Worm (Caenorhabditis elegans) whole organism, young adult: ENCODE data around the gene B0244.15.

Source experiments
- B0019.2 ChIP-seq: fragments of 200-800 bp; sonication (Bioruptor generic); conservative IDR thresholded peaks from 2 replicates; pipeline ENCODE4 v1.3.6; 2022; ENCODE audit warnings: missing genetic modification reagents, missing genetic modification characterization, missing compliant biosample characterization
- B0261.1 ChIP-seq: sonication (generic microtip); optimal IDR thresholded peaks from 2 replicates; lab custom pipeline; 2016; ENCODE audit warnings: mild to moderate bottlenecking, missing genetic modification characterization, moderate library complexity, missing compliant biosample characterization
- C17E4.6 ChIP-seq: fragments of 200-800 bp; sonication (Bioruptor generic); IDR thresholded peaks from 2 replicates; pipeline ENCODE4 v1.3.6; 2022; ENCODE audit warnings: missing genetic modification reagents, missing genetic modification characterization, missing compliant biosample characterization
- F37B4.10 ChIP-seq: fragments of 200-800 bp; sonication (Bioruptor generic); IDR thresholded peaks from 2 replicates; pipeline ENCODE4 v1.3.6; 2022; ENCODE audit warnings: missing genetic modification characterization, missing compliant biosample characterization
- F52B5.7 ChIP-seq: sonication (generic microtip); optimal IDR thresholded peaks from 2 replicates; lab custom pipeline; 2016; ENCODE audit warnings: mild to moderate bottlenecking, missing genetic modification characterization, missing compliant biosample characterization
- T07F8.4 ChIP-seq: sonication (generic microtip); optimal IDR thresholded peaks from 2 replicates; lab custom pipeline; 2016; ENCODE audit warnings: mild to moderate bottlenecking, missing genetic modification characterization, moderate library complexity, missing compliant biosample characterization
- T26A5.8 ChIP-seq: sonication (generic microtip); optimal IDR thresholded peaks from 2 replicates; lab custom pipeline; 2016; ENCODE audit warnings: missing genetic modification characterization, missing compliant biosample characterization
- Y95B8A.8 ChIP-seq: fragments of 200-800 bp; sonication (Bioruptor generic); IDR thresholded peaks from 2 replicates; pipeline ENCODE4 v1.3.6; 2022; ENCODE audit warnings: missing genetic modification reagents, missing genetic modification characterization, missing compliant biosample characterization
- akir-1 ChIP-seq: fragments of 200-800 bp; sonication (Bioruptor generic); optimal IDR thresholded peaks from 2 replicates; lab custom pipeline; 2018; ENCODE audit warnings: mild to moderate bottlenecking, missing genetic modification characterization, moderate library complexity, missing compliant biosample characterization
- ama-1 ChIP-seq, 3 experiments: fragments of 150-350 bp in 1 of 3; sonication (generic microtip) in 2 of 3; optimal IDR thresholded peaks; 2 replicates each; lab custom pipeline; 2014 to 2018; ENCODE audit warnings: missing biosample characterization in 2 of 3, missing genetic modification characterization in 2 of 3, missing genetic modification reagents in 2 of 3
- aptf-3 ChIP-seq: fragments of 200-800 bp; sonication (Bioruptor generic); IDR thresholded peaks from 2 replicates; pipeline ENCODE4 v1.3.6; 2022; ENCODE audit warnings: missing genetic modification characterization, missing compliant biosample characterization
- atf-7 ChIP-seq: sonication (generic microtip); optimal IDR thresholded peaks from 2 replicates; lab custom pipeline; 2017; ENCODE audit warnings: mild to moderate bottlenecking, missing genetic modification characterization, missing compliant biosample characterization
- attf-3 ChIP-seq: fragments of 200-800 bp; sonication (Bioruptor generic); conservative IDR thresholded peaks from 2 replicates; pipeline ENCODE4 v1.3.6; 2022; ENCODE audit warnings: missing genetic modification reagents, missing genetic modification characterization, missing compliant biosample characterization
- bed-1 ChIP-seq: fragments of 200-800 bp; sonication (Bioruptor generic); IDR thresholded peaks from 2 replicates; pipeline ENCODE4 v1.3.6; 2022; ENCODE audit warnings: missing genetic modification reagents, missing genetic modification characterization, missing compliant biosample characterization
- cebp-2 ChIP-seq: fragments of 200-800 bp; sonication (Bioruptor generic); IDR thresholded peaks from 2 replicates; pipeline ENCODE4 v1.3.6; 2022; ENCODE audit warnings: missing genetic modification characterization, missing compliant biosample characterization
- ceh-27 ChIP-seq: fragments of 200-800 bp; sonication (Bioruptor generic); optimal IDR thresholded peaks from 2 replicates; lab custom pipeline; 2018; ENCODE audit warnings: mild to moderate bottlenecking, missing genetic modification characterization, moderate library complexity, missing compliant biosample characterization
- ceh-58 ChIP-seq: fragments of 200-800 bp; sonication (Bioruptor generic); IDR thresholded peaks from 2 replicates; pipeline ENCODE4 v1.3.6; 2022; ENCODE audit warnings: missing genetic modification characterization, missing compliant biosample characterization
- ceh-91 ChIP-seq: fragments of 200-800 bp; sonication (Bioruptor generic); IDR thresholded peaks from 2 replicates; pipeline ENCODE4 v1.3.6; 2022; ENCODE audit warnings: missing genetic modification reagents, missing genetic modification characterization, missing compliant biosample characterization
- dox-1 ChIP-seq: fragments of 200-800 bp; sonication (Bioruptor generic); IDR thresholded peaks from 2 replicates; pipeline ENCODE4 v1.3.6; 2022; ENCODE audit warnings: missing genetic modification reagents, missing genetic modification characterization, missing compliant biosample characterization
- dpff-1 ChIP-seq: sonication (generic microtip); optimal IDR thresholded peaks from 2 replicates; lab custom pipeline; 2017; ENCODE audit warnings: mild to moderate bottlenecking, missing genetic modification characterization, missing compliant biosample characterization
- egl-18 ChIP-seq: fragments of 200-800 bp; sonication (Bioruptor generic); IDR thresholded peaks from 2 replicates; pipeline ENCODE4 v1.3.6; 2022; ENCODE audit warnings: missing genetic modification reagents, missing genetic modification characterization, missing compliant biosample characterization
- ets-4 ChIP-seq: fragments of 200-800 bp; sonication (Bioruptor generic); optimal IDR thresholded peaks from 2 replicates; lab custom pipeline; 2018; ENCODE audit warnings: mild to moderate bottlenecking, missing genetic modification characterization, missing compliant biosample characterization
- fkh-3 ChIP-seq: sonication (generic microtip); optimal IDR thresholded peaks from 2 replicates; lab custom pipeline; 2016; ENCODE audit warnings: mild to moderate bottlenecking, missing genetic modification characterization, missing compliant biosample characterization
- him-1 ChIP-seq: sonication (generic microtip); optimal IDR thresholded peaks from 2 replicates; lab custom pipeline; 2016; ENCODE audit warnings: missing genotype, missing genetic modification reagents, missing genetic modification characterization, missing compliant biosample characterization
- hlh-12 ChIP-seq: sonication (generic microtip); optimal IDR thresholded peaks from 2 replicates; lab custom pipeline; 2016; ENCODE audit warnings: missing genetic modification characterization, missing compliant biosample characterization
- hmg-1.2 ChIP-seq: fragments of 200-800 bp; sonication (Bioruptor generic); IDR thresholded peaks from 2 replicates; pipeline ENCODE4 v1.3.6; 2022; ENCODE audit warnings: missing genetic modification reagents, missing genetic modification characterization, missing compliant biosample characterization
- hmg-20 ChIP-seq: fragments of 200-800 bp; sonication (Bioruptor generic); IDR thresholded peaks from 2 replicates; pipeline ENCODE4 v1.3.6; 2022; ENCODE audit warnings: missing genetic modification reagents, missing genetic modification characterization, missing compliant biosample characterization
- hrde-1 ChIP-seq: sonication (generic microtip); optimal IDR thresholded peaks from 2 replicates; lab custom pipeline; 2016; ENCODE audit warnings: missing genetic modification characterization, mild to moderate bottlenecking, missing compliant biosample characterization, moderate library complexity, missing genotype, missing genetic modification reagents, borderline replicate concordance
- let-526 ChIP-seq: fragments of 200-800 bp; sonication (Bioruptor generic); IDR thresholded peaks from 2 replicates; pipeline ENCODE4 v1.3.6; 2022; ENCODE audit warnings: missing genetic modification reagents, missing genetic modification characterization, missing compliant biosample characterization
- lin-26 ChIP-seq: fragments of 200-800 bp; sonication (Bioruptor generic); IDR thresholded peaks from 2 replicates; pipeline ENCODE4 v1.3.6; 2022; ENCODE audit warnings: missing genetic modification reagents, missing genetic modification characterization, missing compliant biosample characterization
- lin-54 ChIP-seq: fragments of 200-800 bp; sonication (Bioruptor generic); optimal IDR thresholded peaks from 2 replicates; lab custom pipeline; 2018; ENCODE audit warnings: mild to moderate bottlenecking, missing genetic modification characterization, missing compliant biosample characterization
- lir-1 ChIP-seq: fragments of 200-800 bp; sonication (Bioruptor generic); conservative IDR thresholded peaks from 2 replicates; pipeline ENCODE4 v1.3.6; 2022; ENCODE audit warnings: missing genetic modification reagents, missing genetic modification characterization, missing compliant biosample characterization
- madf-3 ChIP-seq: fragments of 200-800 bp; sonication (Bioruptor generic); IDR thresholded peaks from 2 replicates; pipeline ENCODE4 v1.3.6; 2022; ENCODE audit warnings: missing genetic modification reagents, missing genetic modification characterization, missing compliant biosample characterization
- madf-6 ChIP-seq: fragments of 200-800 bp; sonication (Bioruptor generic); IDR thresholded peaks from 2 replicates; pipeline ENCODE4 v1.3.6; 2022; ENCODE audit warnings: missing genetic modification reagents, missing genetic modification characterization, missing compliant biosample characterization
- mes-4 ChIP-seq: sonication (generic microtip); optimal IDR thresholded peaks from 2 replicates; lab custom pipeline; 2016; ENCODE audit warnings: missing genotype, missing genetic modification characterization, missing compliant biosample characterization
- mxl-1 ChIP-seq: sonication (generic microtip); optimal IDR thresholded peaks from 2 replicates; lab custom pipeline; 2016; ENCODE audit warnings: missing genetic modification characterization, missing compliant biosample characterization
- nfyb-1 ChIP-seq: fragments of 200-800 bp; sonication (Bioruptor generic); IDR thresholded peaks from 2 replicates; pipeline ENCODE4 v1.3.6; 2022; ENCODE audit warnings: missing genetic modification reagents, missing genetic modification characterization, missing compliant biosample characterization
- nhr-120 ChIP-seq: fragments of 200-800 bp; sonication (Bioruptor generic); IDR thresholded peaks from 2 replicates; pipeline ENCODE4 v1.3.6; 2022; ENCODE audit warnings: missing genetic modification characterization, missing compliant biosample characterization
- nhr-179 ChIP-seq: sonication (generic microtip); optimal IDR thresholded peaks from 2 replicates; lab custom pipeline; 2016; ENCODE audit warnings: mild to moderate bottlenecking, missing genetic modification characterization, missing compliant biosample characterization
- nhr-90 ChIP-seq: sonication (generic microtip); optimal IDR thresholded peaks from 2 replicates; lab custom pipeline; 2016; ENCODE audit warnings: missing genotype, mild to moderate bottlenecking, missing genetic modification characterization, missing compliant biosample characterization
- pha-4 ChIP-seq: fragments of 150-350 bp; sonication (generic microtip); optimal IDR thresholded peaks from 2 replicates; lab custom pipeline; 2014; ENCODE audit warnings: missing biosample characterization, missing genetic modification reagents, missing genetic modification characterization
- rec-8 ChIP-seq, 2 experiments: sonication (generic microtip); optimal IDR thresholded peaks; 2 replicates each; lab custom pipeline; 2016; ENCODE audit warnings: mild to moderate bottlenecking in 2 of 2, missing genetic modification characterization in 2 of 2, missing genetic modification reagents in 2 of 2, missing genotype in 2 of 2, missing biosample characterization in 1 of 2, missing compliant biosample characterization in 1 of 2, moderate library complexity in 1 of 2
- snpc-1.3 ChIP-seq: sonication (generic microtip); optimal IDR thresholded peaks from 2 replicates; lab custom pipeline; 2017; ENCODE audit warnings: missing genetic modification characterization, mild to moderate bottlenecking, missing compliant biosample characterization, antibody characterized with exemption, moderate library complexity, missing genotype, missing genetic modification reagents; ENCODE audit not compliant: insufficient read depth
- ztf-18 ChIP-seq: sonication (generic microtip); optimal IDR thresholded peaks from 2 replicates; lab custom pipeline; 2016; ENCODE audit warnings: missing genotype, mild to moderate bottlenecking, missing genetic modification characterization, missing compliant biosample characterization
- ztf-25 ChIP-seq: fragments of 200-800 bp; sonication (Bioruptor generic); IDR thresholded peaks from 2 replicates; pipeline ENCODE4 v1.3.6; 2022; ENCODE audit warnings: missing genetic modification reagents, missing genetic modification characterization, missing compliant biosample characterization
- ztf-26 ChIP-seq: sonication (generic microtip); optimal IDR thresholded peaks from 2 replicates; lab custom pipeline; 2017; ENCODE audit warnings: missing genetic modification characterization, missing compliant biosample characterization
- ztf-3 ChIP-seq: fragments of 200-800 bp; sonication (Bioruptor generic); optimal IDR thresholded peaks from 2 replicates; lab custom pipeline; 2018; ENCODE audit warnings: mild to moderate bottlenecking, missing genetic modification characterization, missing compliant biosample characterization

B0244.15 gene

DNA sequence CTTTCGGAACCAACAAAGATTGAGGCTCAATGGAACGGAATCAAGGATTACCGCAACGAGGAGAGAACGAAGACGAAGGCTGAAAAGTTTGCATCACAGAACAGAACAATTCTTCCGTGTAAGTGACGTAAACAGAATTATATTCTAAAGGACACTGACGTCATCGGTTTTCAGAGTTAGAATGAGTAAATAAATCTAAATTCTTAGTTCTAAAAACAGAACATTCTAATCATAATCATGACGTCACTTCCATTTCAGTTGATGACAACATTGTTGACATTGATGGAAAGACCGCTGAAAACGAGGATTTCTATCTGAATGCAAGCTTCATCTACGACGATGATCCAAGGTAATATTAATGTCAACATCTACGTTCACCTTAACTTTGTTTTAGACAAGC lies 20.8 kb downstream of the B0244.15 start:
- TF ChIP-seq ztf-3 (GFP tag; lab: Kevin White, UChicago) (no peak), dpff-1 (no peak), egl-18 (GFP tag; lab: Robert Waterston, UW) (no peak), ama-1 (optimal IDR thresholded peaks at IDR 0.05; lab: Kevin White, UChicago) (no peak), ama-1 (GFP tag; optimal IDR thresholded peaks at IDR 0.05; lab: Kevin White, UChicago) (peak in 1 of 2 experiments; percentile 13), atf-7 (peak; percentile 43), ztf-18 (no peak), hrde-1 (tag; lab: Kevin White, UChicago) (no peak), cebp-2 (no peak), ceh-27 (GFP tag; lab: Kevin White, UChicago) (no peak), C17E4.6 (GFP tag; lab: Robert Waterston, UW) (no peak)
- TF ChIP-seq, all 124 proteins: peak for 2

DNA sequence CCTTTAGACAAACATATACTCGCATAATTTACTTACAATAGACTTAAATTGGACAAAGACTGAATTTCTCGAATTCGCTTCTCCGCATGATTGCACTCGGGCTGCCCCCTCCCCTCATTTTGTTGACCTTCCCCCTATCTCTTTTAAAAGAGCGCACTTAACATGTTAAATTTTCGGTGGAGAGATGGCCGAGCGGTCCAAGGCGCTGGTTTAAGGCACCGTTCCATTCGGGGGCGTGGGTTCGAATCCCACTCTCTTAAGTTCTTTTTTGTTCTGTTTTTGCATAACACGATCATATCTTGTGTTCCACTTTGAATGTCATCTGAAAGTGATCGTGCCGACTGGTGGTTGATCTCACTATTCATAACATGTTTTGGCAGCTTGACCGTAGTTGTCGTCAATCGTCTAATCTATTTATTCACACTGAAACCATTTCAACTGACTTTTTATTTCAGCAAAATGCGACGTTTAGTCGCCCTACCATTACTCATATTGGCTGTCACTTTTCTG lies 26.6 kb downstream of the B0244.15 start, which contains the start of gene cutl-23:
Gene cutl-23, plus strand, starts transcription at position 460 of the 510 bp plus-strand sequence.
- TF ChIP-seq T26A5.8 (tag; lab: Kevin White, UChicago) (no peak), mxl-1 (tag; lab: Kevin White, UChicago) (peak; percentile 41), Y95B8A.8 (GFP tag; lab: Robert Waterston, UW) (no peak), T07F8.4 (peak; percentile 59), lin-54 (peak; percentile 53), atf-7 (peak; percentile 22), mes-4 (peak; percentile 1), ets-4 (GFP tag; lab: Kevin White, UChicago) (no peak), dox-1 (peak; percentile 64; the same call in 1 of the 2 replicates), C17E4.6 (GFP tag; lab: Robert Waterston, UW) (no peak), nfyb-1 (GFP tag; lab: Robert Waterston, UW) (peak; percentile 67), ztf-3 (GFP tag; lab: Kevin White, UChicago) (no peak), nhr-179 (peak; percentile 20), madf-6 (0 out of 2 replicates have a peak, but pooled peaks have one; percentile 27), him-1 (tag; lab: Kevin White, UChicago) (peak; percentile 94), ceh-58 (GFP tag; lab: Robert Waterston, UW) (no peak), lin-26 (peak; percentile 90), nhr-90 (tag; lab: Kevin White, UChicago) (peak; percentile 73), bed-1 (GFP tag; lab: Robert Waterston, UW) (no peak), F37B4.10 (GFP tag; lab: Robert Waterston, UW) (no peak), rec-8 (tag; optimal IDR thresholded peaks at IDR 0.05; lab: Kevin White, UChicago) (peak; percentile 55 to 71), lir-1 (GFP tag; lab: Robert Waterston, UW) (no peak), fkh-3 (tag; lab: Kevin White, UChicago) (no peak), attf-3 (GFP tag; lab: Robert Waterston, UW) (0 out of 2 replicates have a peak, but pooled peaks have one; percentile 41), hlh-12 (tag; lab: Kevin White, UChicago) (peak; percentile 26), nhr-120 (GFP tag; lab: Robert Waterston, UW) (no peak), F52B5.7 (no peak), hmg-20 (GFP tag; lab: Robert Waterston, UW) (no peak), madf-3 (GFP tag; lab: Robert Waterston, UW) (0 out of 2 replicates have a peak, but pooled peaks have one; percentile 57), aptf-3 (no peak), B0019.2 (GFP tag; lab: Robert Waterston, UW) (no peak), snpc-1.3 (tag; lab: Kevin White, UChicago) (peak; percentile 73), ztf-26 (peak; percentile 35), B0261.1 (peak; percentile 87), pha-4 (tag; lab: Kevin White, UChicago) (no peak), egl-18 (GFP tag; lab: Robert Waterston, UW) (no peak), ztf-25 (peak; percentile 70; the same call in 1 of the 2 replicates), ceh-91 (GFP tag; lab: Robert Waterston, UW) (no peak), hmg-1.2 (GFP tag; lab: Robert Waterston, UW) (peak; percentile 67), akir-1 (GFP tag; lab: Kevin White, UChicago) (no peak), let-526 (GFP tag; lab: Robert Waterston, UW) (no peak)
